Fruit fly (Drosophila melanogaster): ENCODE measurements around the gene MED1.

Gene MED1

dm6 chr3L:21635208-21635607 lies 962 bp upstream of the MED1 start, which contains the start of gene ORMDL (continued):
- peak; percentile 19; the same call in 1 of the 2 replicates for TF ChIP-seq Scr (GFP tag; IDR thresholded peaks at IDR 0.05; ENCODE audit: partially characterized antibody)
- no peak for TF ChIP-seq lov (optimal IDR thresholded peaks at IDR 0.05)
- TF ChIP-seq lov (GFP tag; IDR thresholded peaks at IDR 0.05), result no peak
- peak; percentile 30; the same call in 1 of the 2 replicates for TF ChIP-seq CG13287 (GFP tag; IDR thresholded peaks at IDR 0.05; ENCODE audit: partially characterized antibody)
- TF ChIP-seq CG13424 (tag; optimal IDR thresholded peaks at IDR 0.05), result no peak
- TF ChIP-seq CG8281 (tag; optimal IDR thresholded peaks at IDR 0.05), result no peak
- no peak for TF ChIP-seq Sox102F (GFP tag; optimal IDR thresholded peaks at IDR 0.05)
- TF ChIP-seq ci (GFP tag; IDR thresholded peaks at IDR 0.05), result 0 out of 3 replicates have a peak, but pooled peaks have one; percentile 18
- peak; percentile 28 for TF ChIP-seq pzg (GFP tag; optimal IDR thresholded peaks at IDR 0.05)
- no peak for TF ChIP-seq Optix (GFP tag; IDR thresholded peaks at IDR 0.05)
- peak; percentile 45; the same call in 1 of the 3 replicates for TF ChIP-seq CG34422 (GFP tag; IDR thresholded peaks at IDR 0.05)
- no peak for TF ChIP-seq CG17385 (GFP tag; optimal IDR thresholded peaks at IDR 0.05)
- no peak for TF ChIP-seq Dp (GFP tag; optimal IDR thresholded peaks at IDR 0.05)
- no peak for TF ChIP-seq CG3065 (GFP tag; optimal IDR thresholded peaks at IDR 0.05)
- TF ChIP-seq CG17912 (GFP tag; optimal IDR thresholded peaks at IDR 0.05), result no peak
- TF ChIP-seq chif (GFP tag; optimal IDR thresholded peaks at IDR 0.05), result no peak

- TF ChIP-seq fru (optimal IDR thresholded peaks at IDR 0.05), result no peak
- TF ChIP-seq CG17328 (GFP tag; IDR thresholded peaks at IDR 0.05), result no peak
- TF ChIP-seq Atf-2 (GFP tag; optimal IDR thresholded peaks at IDR 0.05), result no peak
- no peak for TF ChIP-seq Elba2 (GFP tag; optimal IDR thresholded peaks at IDR 0.05)
- peak; percentile 64 for TF ChIP-seq CG2116 (GFP tag; optimal IDR thresholded peaks at IDR 0.05)
- no peak for TF ChIP-seq CG8944 (GFP tag; optimal IDR thresholded peaks at IDR 0.05)
- TF ChIP-seq fd64A (GFP tag; optimal IDR thresholded peaks at IDR 0.05), result no peak
- TF ChIP-seq C15 (GFP tag; IDR thresholded peaks at IDR 0.05), result no peak
- TF ChIP-seq CG9727 (GFP tag; optimal IDR thresholded peaks at IDR 0.05), result no peak
- TF ChIP-seq grn (GFP tag; optimal IDR thresholded peaks at IDR 0.05), result no peak
- TF ChIP-seq stc (GFP tag; IDR thresholded peaks at IDR 0.05), result no peak
- no peak for TF ChIP-seq CG10959 (GFP tag; IDR thresholded peaks at IDR 0.05)
- TF ChIP-seq nerfin-2 (GFP tag; IDR thresholded peaks at IDR 0.05; ENCODE audit: partially characterized antibody), result 0 out of 2 replicates have a peak, but pooled peaks have one; percentile 9
- TF ChIP-seq kay (GFP tag; optimal IDR thresholded peaks at IDR 0.05), result no peak
- no peak for TF ChIP-seq sc (optimal IDR thresholded peaks at IDR 0.05)
- TF ChIP-seq sc (GFP tag; optimal IDR thresholded peaks at IDR 0.05), result no peak
- no peak for TF ChIP-seq Abd-B (GFP tag; optimal IDR thresholded peaks at IDR 0.05)
- peak; percentile 79 for TF ChIP-seq Dll (GFP tag; IDR thresholded peaks at IDR 0.05; ENCODE audit: partially characterized antibody)
- no peak for TF ChIP-seq Vsx1 (GFP tag; optimal IDR thresholded peaks at IDR 0.05)
- TF ChIP-seq hb (GFP tag; IDR thresholded peaks at IDR 0.05; ENCODE audit: partially characterized antibody), result peak; percentile 64; the same call in 1 of the 3 replicates
- no peak for TF ChIP-seq CG10654 (GFP tag; optimal IDR thresholded peaks at IDR 0.05)
- TF ChIP-seq Awh (GFP tag; IDR thresholded peaks at IDR 0.05), result no peak
- TF ChIP-seq disco-r (GFP tag; optimal IDR thresholded peaks at IDR 0.05), result no peak
- TF ChIP-seq CHES-1-like (GFP tag; optimal IDR thresholded peaks at IDR 0.05), result no peak
- TF ChIP-seq Scr (GFP tag; IDR thresholded peaks at IDR 0.05; ENCODE audit: partially characterized antibody), result peak; percentile 78
- peak; percentile 52 for TF ChIP-seq CG14710 (tag; optimal IDR thresholded peaks at IDR 0.05)
- no peak for TF ChIP-seq repo (GFP tag; optimal IDR thresholded peaks at IDR 0.05)
- no peak for TF ChIP-seq CG12219 (GFP tag; optimal IDR thresholded peaks at IDR 0.05)
- peak; percentile 62 for TF ChIP-seq inv (GFP tag; IDR thresholded peaks at IDR 0.05; ENCODE audit: partially characterized antibody)
- TF ChIP-seq CG13624 (GFP tag; optimal IDR thresholded peaks at IDR 0.05), result no peak
- peak; percentile 38 for TF ChIP-seq CG12659 (GFP tag; optimal IDR thresholded peaks at IDR 0.05)
- peak; percentile 76 for TF ChIP-seq BEAF-32 (GFP tag; optimal IDR thresholded peaks at IDR 0.05)
- TF ChIP-seq CG1603 (tag; optimal IDR thresholded peaks at IDR 0.05), result no peak
- no peak for TF ChIP-seq dmrt99B (tag; optimal IDR thresholded peaks at IDR 0.05)
- no peak for TF ChIP-seq yki (optimal IDR thresholded peaks at IDR 0.05)
Measured at dm6 chr3L:21626036-21626614, 8.1 kb downstream of the MED1 start.
